Worm (Caenorhabditis elegans) whole organism, L1 larva: Measurements from ENCODE around the gene srbc-43.

ENCODE experiments used
- egl-27 ChIP-seq, 2 experiments: fragments of 150-350 bp in 1 of 2; sonication (generic microtip); optimal IDR thresholded peaks; 3 replicates each; lab custom pipeline; 2017 to 2018; ENCODE audit warnings: missing biosample characterization in 2 of 2, missing genetic modification characterization in 2 of 2, missing genetic modification reagents in 2 of 2
- lin-13 ChIP-seq: fragments of 150-350 bp; optimal IDR thresholded peaks from 2 replicates; lab custom pipeline; 2014; ENCODE audit warnings: missing biosample characterization, missing genetic modification reagents, missing genetic modification characterization
- nhr-11 ChIP-seq: fragments of 150-350 bp; optimal IDR thresholded peaks from 2 replicates; lab custom pipeline; 2014; ENCODE audit warnings: missing biosample characterization, missing genetic modification characterization

ce11 chrV:12811126-12811525, 20.8 kb upstream of the srbc-43 start, which contains the start of gene ZC443.2:
- TF ChIP-seq lin-13 (GFP tag; lab: Kevin White, UChicago) (no peak), egl-27 (tag; optimal IDR thresholded peaks at IDR 0.05; lab: Kevin White, UChicago) (no peak), nhr-11 (tag; lab: Kevin White, UChicago) (no peak)
